Fruit fly (Drosophila melanogaster): Measurements from ENCODE around the gene Rab27.
A peak's percentile ranks its signal among the peaks of the same experiment; 100 is the strongest.

Rab27 gene

dm6 chrX:1508241-1508823 is 31.6 kb upstream of the Rab27 start:
- no peak for TF ChIP-seq CG3919 (GFP tag; optimal IDR thresholded peaks at IDR 0.05)

- no peak for TF ChIP-seq Smox (GFP tag; optimal IDR thresholded peaks at IDR 0.05)
- TF ChIP-seq net (GFP tag; optimal IDR thresholded peaks at IDR 0.05): no peak
- no peak for TF ChIP-seq dsx (GFP tag; optimal IDR thresholded peaks at IDR 0.05; ENCODE audit: poor library complexity, severe bottlenecking)
- no peak for TF ChIP-seq spab (GFP tag; optimal IDR thresholded peaks at IDR 0.05)
- no peak for TF ChIP-seq fd85E (GFP tag; optimal IDR thresholded peaks at IDR 0.05)
- no peak for TF ChIP-seq fd59A (GFP tag; optimal IDR thresholded peaks at IDR 0.05)
- TF ChIP-seq CG8319 (GFP tag; optimal IDR thresholded peaks at IDR 0.05): no peak
- no peak for TF ChIP-seq CG1621 (tag; optimal IDR thresholded peaks at IDR 0.05)
- TF ChIP-seq Ets96B (tag; optimal IDR thresholded peaks at IDR 0.05): no peak
- no peak for TF ChIP-seq ss (GFP tag; optimal IDR thresholded peaks at IDR 0.05)
- TF ChIP-seq Lpt (GFP tag; optimal IDR thresholded peaks at IDR 0.05): no peak
- TF ChIP-seq dac (GFP tag; optimal IDR thresholded peaks at IDR 0.05): no peak
- TF ChIP-seq CG11762 (GFP tag; optimal IDR thresholded peaks at IDR 0.05; ENCODE audit: insufficient read depth): no peak
- TF ChIP-seq CG31627 (GFP tag; optimal IDR thresholded peaks at IDR 0.05): no peak
These were observed 31.0 kb upstream of the Rab27 start, which contains the start of gene Nmdar2 for dm6 chrX:1507751-1508150. Gene Nmdar2, minus strand, starts transcription at chrX:1507809.

- TF ChIP-seq Blimp-1 (GFP tag; optimal IDR thresholded peaks at IDR 0.05): peak; percentile 29
- TF ChIP-seq CG8632 (GFP tag; optimal IDR thresholded peaks at IDR 0.05): peak; percentile 28
- TF ChIP-seq CG34406 (GFP tag; optimal IDR thresholded peaks at IDR 0.05): peak; percentile 40
- peak; percentile 70 to 76 for TF ChIP-seq ss (GFP tag; optimal IDR thresholded peaks at IDR 0.05)
- peak; percentile 63 for TF ChIP-seq CG7368 (GFP tag; optimal IDR thresholded peaks at IDR 0.05)
- TF ChIP-seq CG16779 (tag; optimal IDR thresholded peaks at IDR 0.05): peak; percentile 28
- TF ChIP-seq CG11294 (GFP tag; IDR thresholded peaks at IDR 0.05): no peak
- TF ChIP-seq cyc (GFP tag; optimal IDR thresholded peaks at IDR 0.05): peak; percentile 58
- peak; percentile 56 for TF ChIP-seq Sox14 (GFP tag; optimal IDR thresholded peaks at IDR 0.05)
- peak; percentile 66 for TF ChIP-seq esn (GFP tag; optimal IDR thresholded peaks at IDR 0.05)
- peak; percentile 51 for TF ChIP-seq dac (GFP tag; optimal IDR thresholded peaks at IDR 0.05)
- TF ChIP-seq CG6792 (GFP tag; optimal IDR thresholded peaks at IDR 0.05): peak; percentile 54
- peak; percentile 31; the same call in 1 of the 3 replicates for TF ChIP-seq CG8119 (GFP tag; IDR thresholded peaks at IDR 0.05)
- no peak for TF ChIP-seq Eip93F (GFP tag; optimal IDR thresholded peaks at IDR 0.05)
- no peak for TF ChIP-seq Hr4 (GFP tag; optimal IDR thresholded peaks at IDR 0.05)
- peak; percentile 26 for TF ChIP-seq OdsH (GFP tag; optimal IDR thresholded peaks at IDR 0.05)
- TF ChIP-seq vri (GFP tag; optimal IDR thresholded peaks at IDR 0.05): peak; percentile 64
- TF ChIP-seq Ets21C (GFP tag; optimal IDR thresholded peaks at IDR 0.05): peak; percentile 12
- no peak for TF ChIP-seq CG32006 (GFP tag; optimal IDR thresholded peaks at IDR 0.05)
- TF ChIP-seq CG11762 (GFP tag; optimal IDR thresholded peaks at IDR 0.05; ENCODE audit: insufficient read depth): peak; percentile 3
- peak; percentile 70 for TF ChIP-seq topi (GFP tag; optimal IDR thresholded peaks at IDR 0.05)
- peak; percentile 34 for TF ChIP-seq pdm3 (GFP tag; optimal IDR thresholded peaks at IDR 0.05)
- TF ChIP-seq CG1621 (tag; optimal IDR thresholded peaks at IDR 0.05): peak; percentile 86
- peak; percentile 90 for TF ChIP-seq Eip78C (GFP tag)
- TF ChIP-seq CG10631 (GFP tag; optimal IDR thresholded peaks at IDR 0.05): no peak
- peak; percentile 80 for TF ChIP-seq achi (GFP tag; optimal IDR thresholded peaks at IDR 0.05)
- TF ChIP-seq Gug (GFP tag; IDR thresholded peaks at IDR 0.05): no peak
- TF ChIP-seq svp (GFP tag): peak; percentile 65
- TF ChIP-seq salr (GFP tag; optimal IDR thresholded peaks at IDR 0.05): peak in 1 of 2 experiments; percentile 37
- peak; percentile 31 for TF ChIP-seq Hr39 (GFP tag; optimal IDR thresholded peaks at IDR 0.05)
- peak; percentile 50 for TF ChIP-seq CG3032 (tag; optimal IDR thresholded peaks at IDR 0.05)
- TF ChIP-seq Eip75B (GFP tag; optimal IDR thresholded peaks at IDR 0.05): peak; percentile 51
- peak; percentile 12 for TF ChIP-seq acj6 (GFP tag; optimal IDR thresholded peaks at IDR 0.05)
- peak; percentile 34 for TF ChIP-seq fd85E (GFP tag; optimal IDR thresholded peaks at IDR 0.05)
- TF ChIP-seq CG3919 (GFP tag; optimal IDR thresholded peaks at IDR 0.05): peak; percentile 77
- no peak for TF ChIP-seq CG6276 (GFP tag; optimal IDR thresholded peaks at IDR 0.05)
- peak; percentile 46 for TF ChIP-seq net (GFP tag; optimal IDR thresholded peaks at IDR 0.05)
- TF ChIP-seq eg (GFP tag; IDR thresholded peaks at IDR 0.05): peak; percentile 57; the same call in 2 of the 3 replicates
These were observed 6.2 kb upstream of the Rab27 start, which contains the start of the genes sta and inc for dm6 chrX:1482840-1483518. Gene sta, minus strand, starts transcription at chrX:1483413. Gene inc, plus strand, starts transcription at chrX:1483479.

Measured in whole organism, prepupa.